Fruit fly (Drosophila melanogaster): ENCODE measurements around the gene CG8492.

DNA sequence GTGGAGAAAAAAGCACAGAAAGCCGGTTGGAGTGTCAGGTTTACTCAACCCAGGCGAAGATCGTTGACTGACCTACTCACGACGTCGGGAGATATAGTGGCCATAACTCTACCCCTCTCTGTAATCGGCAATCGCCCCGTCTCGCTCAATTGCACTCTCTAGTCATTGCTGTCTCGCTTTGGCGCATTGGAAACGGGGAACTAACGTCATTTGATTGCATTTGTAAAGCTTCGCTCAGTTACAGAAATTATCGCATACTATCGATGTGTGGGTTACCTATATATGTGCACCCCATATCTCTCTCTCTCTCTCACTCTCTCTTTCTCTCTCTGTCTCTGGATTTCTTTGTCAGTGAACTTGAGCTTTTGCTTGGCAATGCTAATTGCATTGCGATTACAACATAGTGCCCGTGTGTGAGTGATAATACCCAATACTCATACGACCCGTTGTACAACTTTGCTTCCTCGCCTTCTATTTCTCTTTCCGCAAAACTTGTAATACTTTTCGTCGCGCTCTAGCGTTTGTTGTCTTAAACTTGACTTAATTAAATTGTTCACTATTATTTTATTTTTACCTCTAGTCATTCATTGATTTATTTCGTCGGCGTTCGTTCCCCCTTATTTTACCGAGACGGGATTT is 40.3 kb upstream of the CG8492 start:
- TF ChIP-seq CG12155 (GFP tag; optimal IDR thresholded peaks at IDR 0.05): no peak
- no peak for TF ChIP-seq pros (GFP tag; optimal IDR thresholded peaks at IDR 0.05)
- no peak for TF ChIP-seq Poxn (GFP tag; IDR thresholded peaks at IDR 0.05)
- no peak for TF ChIP-seq nmo (GFP tag; optimal IDR thresholded peaks at IDR 0.05)
- TF ChIP-seq jumu (GFP tag; optimal IDR thresholded peaks at IDR 0.05): no peak
- TF ChIP-seq ham (GFP tag; IDR thresholded peaks at IDR 0.05): no peak
- no peak for TF ChIP-seq chn (GFP tag; optimal IDR thresholded peaks at IDR 0.05)

All from whole organism, embryonic.